Worm (Caenorhabditis elegans): Measurements from ENCODE around the gene F38B2.2.

Gene F38B2.2

ce11 chrX:11279276-11279675 lies at the start of gene F38B2.2:
Gene F38B2.2, minus strand, starts transcription at chrX:11279376.
- TF ChIP-seq ceh-82 (tag; optimal IDR thresholded peaks at IDR 0.05) = no peak
- no peak for TF ChIP-seq dmd-6 (GFP tag; IDR thresholded peaks at IDR 0.05)
- TF ChIP-seq nhr-102 (tag; optimal IDR thresholded peaks at IDR 0.05) = no peak
- no peak for TF ChIP-seq daf-12 (tag; optimal IDR thresholded peaks at IDR 0.05)
- no peak for TF ChIP-seq dve-1 (tag; optimal IDR thresholded peaks at IDR 0.05; ENCODE audit: insufficient read depth)
- no peak for TF ChIP-seq mdl-1 (tag; optimal IDR thresholded peaks at IDR 0.05)
- no peak for TF ChIP-seq attf-4 (tag; optimal IDR thresholded peaks at IDR 0.05)
- no peak for TF ChIP-seq nhr-28 (tag; optimal IDR thresholded peaks at IDR 0.05)
- TF ChIP-seq unc-39 (tag; optimal IDR thresholded peaks at IDR 0.05) = no peak
- TF ChIP-seq arid-1 (GFP tag; conservative IDR thresholded peaks at IDR 0.05) = no peak
- TF ChIP-seq lin-13 (GFP tag; optimal IDR thresholded peaks at IDR 0.05) = no peak
- no peak for TF ChIP-seq lin-38 (GFP tag; IDR thresholded peaks at IDR 0.05)
- no peak for TF ChIP-seq lsy-2 (tag; optimal IDR thresholded peaks at IDR 0.05)
- no peak for TF ChIP-seq madf-5 (GFP tag; IDR thresholded peaks at IDR 0.05)
- TF ChIP-seq hmg-1.1 (GFP tag; IDR thresholded peaks at IDR 0.05) = no peak
- TF ChIP-seq skn-1 (tag; optimal IDR thresholded peaks at IDR 0.05) = no peak
- TF ChIP-seq dpl-1 (GFP tag; optimal IDR thresholded peaks at IDR 0.05) = no peak

ce11 chrX:11328710-11329109 lies 49.5 kb upstream of the F38B2.2 start:
- TF ChIP-seq lin-29 (GFP tag; IDR thresholded peaks at IDR 0.05) = no peak
- TF ChIP-seq mxl-2 (GFP tag; conservative IDR thresholded peaks at IDR 0.05) = no peak
- TF ChIP-seq skn-1 (tag; optimal IDR thresholded peaks at IDR 0.05) = no peak
- no peak for TF ChIP-seq spr-1 (tag; optimal IDR thresholded peaks at IDR 0.05)
- TF ChIP-seq fkh-10 (GFP tag; optimal IDR thresholded peaks at IDR 0.05) = no peak
- TF ChIP-seq lin-15B (tag; optimal IDR thresholded peaks at IDR 0.05) = no peak
- no peak for TF ChIP-seq nhr-76 (tag; optimal IDR thresholded peaks at IDR 0.05)
- TF ChIP-seq attf-4 (tag; optimal IDR thresholded peaks at IDR 0.05) = no peak
- TF ChIP-seq snpc-4 (tag; optimal IDR thresholded peaks at IDR 0.05) = no peak
- no peak for TF ChIP-seq rbr-2 (tag; optimal IDR thresholded peaks at IDR 0.05)
- no peak for TF ChIP-seq lin-38 (GFP tag; IDR thresholded peaks at IDR 0.05)
- no peak for TF ChIP-seq ceh-20 (GFP tag; IDR thresholded peaks at IDR 0.05)
- no peak for TF ChIP-seq ama-1 (optimal IDR thresholded peaks at IDR 0.05)
- no peak for TF ChIP-seq nhr-11 (tag; optimal IDR thresholded peaks at IDR 0.05)
- no peak for TF ChIP-seq mes-2 (tag; optimal IDR thresholded peaks at IDR 0.05; ENCODE audit: poor library complexity, severe bottlenecking)
- no peak for TF ChIP-seq madf-5 (GFP tag; IDR thresholded peaks at IDR 0.05)
- no peak for TF ChIP-seq nhr-77 (tag; optimal IDR thresholded peaks at IDR 0.05)

- TF ChIP-seq T26A8.4 (GFP tag; IDR thresholded peaks at IDR 0.05) = no peak
- TF ChIP-seq lin-38 (GFP tag; IDR thresholded peaks at IDR 0.05) = no peak
- no peak for TF ChIP-seq lin-29 (GFP tag; IDR thresholded peaks at IDR 0.05)
- no peak for TF ChIP-seq zfp-2 (tag; optimal IDR thresholded peaks at IDR 0.05)
- no peak for TF ChIP-seq ceh-28 (tag; optimal IDR thresholded peaks at IDR 0.05)
- TF ChIP-seq attf-4 (tag; optimal IDR thresholded peaks at IDR 0.05) = no peak
- TF ChIP-seq dmd-8 (GFP tag; IDR thresholded peaks at IDR 0.05) = no peak
- no peak for TF ChIP-seq pha-4 (GFP tag; IDR thresholded peaks at IDR 0.05)
- TF ChIP-seq pha-4 (tag; optimal IDR thresholded peaks at IDR 0.05) = no peak
- no peak for TF ChIP-seq madf-9 (GFP tag; conservative IDR thresholded peaks at IDR 0.05)
- TF ChIP-seq cey-2 (tag; optimal IDR thresholded peaks at IDR 0.05; ENCODE audit: borderline replicate concordance, insufficient read depth) = no peak
- no peak for TF ChIP-seq nhr-11 (tag; optimal IDR thresholded peaks at IDR 0.05)
- TF ChIP-seq D1046.2 (GFP tag; IDR thresholded peaks at IDR 0.05) = no peak
- no peak for TF ChIP-seq Y5F2A.4 (GFP tag; optimal IDR thresholded peaks at IDR 0.05)
- TF ChIP-seq dpl-1 (GFP tag; optimal IDR thresholded peaks at IDR 0.05) = no peak
- no peak for TF ChIP-seq mep-1 (tag; optimal IDR thresholded peaks at IDR 0.05)
- no peak for TF ChIP-seq mdl-1 (tag; optimal IDR thresholded peaks at IDR 0.05)
- TF ChIP-seq Y48G9A.11 (GFP tag; IDR thresholded peaks at IDR 0.05) = no peak
These were observed 47.7 kb upstream of the F38B2.2 start, which contains the start of gene ZK455.5 for ce11 chrX:11326827-11327226. Gene ZK455.5, minus strand, starts transcription at chrX:11326927.

Data from whole organism, L4 larva.